Worm (Caenorhabditis elegans): ENCODE measurements around the gene aagr-3.

The aagr-3 gene

DNA sequence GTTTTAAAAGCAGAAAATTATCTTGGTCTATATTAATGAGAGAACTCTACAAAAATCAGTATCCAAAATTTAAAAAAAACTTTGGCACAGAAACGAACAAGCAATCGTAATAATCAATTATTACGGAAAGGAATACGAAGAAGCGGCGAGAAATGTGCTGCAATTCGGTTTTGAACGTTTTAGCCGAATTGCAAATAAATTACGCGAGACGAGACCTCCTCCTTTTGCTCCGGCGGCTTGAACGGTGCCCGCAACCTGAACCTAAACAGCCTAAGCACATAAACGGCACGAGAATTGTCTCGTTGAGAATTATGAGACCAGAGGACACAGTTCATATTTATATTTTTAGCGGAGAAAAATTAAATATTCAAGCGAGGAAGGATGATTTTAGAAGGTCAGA lies 39.9 kb downstream of the aagr-3 start (continued):
- TF ChIP-seq hlh-12 (tag; optimal IDR thresholded peaks at IDR 0.05) (no peak), hsf-1 (GFP tag; IDR thresholded peaks at IDR 0.05) (peak; percentile 44; the same call in 1 of the 2 replicates), aptf-2 (GFP tag; conservative IDR thresholded peaks at IDR 0.05) (no peak), ama-1 (optimal IDR thresholded peaks at IDR 0.05) (no peak), ama-1 (GFP tag; optimal IDR thresholded peaks at IDR 0.05) (no peak), nfyb-1 (GFP tag; IDR thresholded peaks at IDR 0.05) (no peak), dox-1 (GFP tag; IDR thresholded peaks at IDR 0.05) (no peak), rec-8 (tag; optimal IDR thresholded peaks at IDR 0.05) (no peak), pbrm-1 (GFP tag; IDR thresholded peaks at IDR 0.05) (0 out of 2 replicates have a peak, but pooled peaks have one; percentile 28), somi-1 (GFP tag; optimal IDR thresholded peaks at IDR 0.05) (no peak), madf-6 (GFP tag; IDR thresholded peaks at IDR 0.05) (peak; percentile 67), ztf-18 (tag; optimal IDR thresholded peaks at IDR 0.05) (no peak), B0035.1 (tag; optimal IDR thresholded peaks at IDR 0.05) (no peak), nhr-90 (tag; optimal IDR thresholded peaks at IDR 0.05) (no peak), hmg-20 (GFP tag; IDR thresholded peaks at IDR 0.05) (no peak), Y56A3A.18 (GFP tag; IDR thresholded peaks at IDR 0.05) (no peak), attf-3 (GFP tag; conservative IDR thresholded peaks at IDR 0.05) (no peak), F37B4.10 (GFP tag; IDR thresholded peaks at IDR 0.05) (no peak), hrde-1 (tag; optimal IDR thresholded peaks at IDR 0.05; ENCODE audit: borderline replicate concordance) (no peak), ztf-22 (GFP tag; optimal IDR thresholded peaks at IDR 0.05) (no peak), die-1 (tag; optimal IDR thresholded peaks at IDR 0.05) (no peak), F22D6.2 (tag; optimal IDR thresholded peaks at IDR 0.05) (no peak), lin-54 (GFP tag; optimal IDR thresholded peaks at IDR 0.05) (no peak), hmg-1.2 (GFP tag; IDR thresholded peaks at IDR 0.05) (peak; percentile 24; the same call in 1 of the 2 replicates), sea-2 (GFP tag; IDR thresholded peaks at IDR 0.05) (no peak), tlf-1 (GFP tag; optimal IDR thresholded peaks at IDR 0.05) (peak; percentile 26), ztf-3 (GFP tag; optimal IDR thresholded peaks at IDR 0.05) (no peak), atf-7 (tag; optimal IDR thresholded peaks at IDR 0.05) (no peak), ztf-6 (GFP tag; IDR thresholded peaks at IDR 0.05) (no peak), ztf-25 (GFP tag; IDR thresholded peaks at IDR 0.05) (0 out of 2 replicates have a peak, but pooled peaks have one; percentile 37), attf-6 (GFP tag; IDR thresholded peaks at IDR 0.05) (peak; percentile 55), snpc-1.1 (tag; optimal IDR thresholded peaks at IDR 0.05; ENCODE audit: insufficient read depth) (no peak)

DNA sequence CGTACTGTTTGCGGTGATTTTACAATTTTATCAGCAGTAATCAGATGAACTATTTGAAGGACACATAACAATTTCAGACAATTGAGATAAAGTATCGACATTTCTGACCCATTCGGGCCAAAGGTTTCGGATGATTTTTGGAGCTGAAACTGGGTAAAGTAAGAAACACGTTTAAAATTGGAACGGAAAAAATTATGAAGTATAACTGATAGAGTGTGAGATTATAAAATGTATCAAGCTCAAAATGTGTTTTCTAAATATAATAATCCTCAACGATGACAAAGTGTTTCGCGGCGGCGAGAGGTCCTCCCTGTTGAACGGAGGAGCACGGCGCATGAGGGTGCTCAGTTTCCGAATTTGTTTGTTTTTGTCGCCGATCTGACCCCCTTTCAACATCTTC lies 43.8 kb downstream of the aagr-3 start, which contains the start of gene ZK287.4:
TSS of gene ZK287.4 (minus strand) at position 101 of the 400 bp plus-strand sequence.
- TF ChIP-seq lag-1 (GFP tag; IDR thresholded peaks at IDR 0.05) (no peak), xnd-1 (tag; optimal IDR thresholded peaks at IDR 0.05) (no peak), nhr-80 (tag; optimal IDR thresholded peaks at IDR 0.05) (no peak), mcd-1 (GFP tag; IDR thresholded peaks at IDR 0.05) (no peak), sptf-2 (GFP tag; optimal IDR thresholded peaks at IDR 0.05) (no peak), hsf-1 (GFP tag; IDR thresholded peaks at IDR 0.05) (no peak), B0035.1 (tag; optimal IDR thresholded peaks at IDR 0.05) (no peak), ekl-4 (GFP tag; IDR thresholded peaks at IDR 0.05) (no peak), F52B5.7 (tag; optimal IDR thresholded peaks at IDR 0.05) (no peak), snpc-4 (GFP tag; optimal IDR thresholded peaks at IDR 0.05) (no peak), snpc-4 (tag; optimal IDR thresholded peaks at IDR 0.05) (no peak)

Data from whole organism, young adult.